Worm (Caenorhabditis elegans): ENCODE data around the gene tbh-1.
A peak's percentile ranks its signal among the peaks of the same experiment; 100 is the strongest.

The tbh-1 gene

DNA sequence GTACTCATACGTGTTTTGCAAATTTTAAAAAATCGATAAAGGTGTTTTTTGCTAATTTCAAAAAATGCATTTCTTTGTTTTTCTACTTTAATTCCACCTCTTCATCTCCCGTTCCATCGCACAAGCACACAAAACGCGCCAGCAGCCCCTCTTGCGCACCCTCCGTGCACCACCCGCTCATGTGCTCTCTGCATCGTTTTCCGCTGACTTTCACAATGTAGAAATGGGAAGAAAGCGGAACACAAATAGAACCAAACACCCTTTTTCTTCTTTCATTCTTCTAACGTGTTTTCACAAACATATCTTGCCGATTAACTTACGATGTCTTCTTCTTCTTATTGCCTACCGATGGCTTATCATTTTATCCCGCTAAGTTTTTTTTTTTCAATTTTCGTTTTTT is 11.9 kb downstream of the tbh-1 start (continued):
- peak; percentile 53; the same call in 1 of the 2 replicates for TF ChIP-seq pha-4 (GFP tag; IDR thresholded peaks at IDR 0.05)
- TF ChIP-seq pha-4 (tag; optimal IDR thresholded peaks at IDR 0.05), result no peak
- no peak for TF ChIP-seq fos-1 (tag; optimal IDR thresholded peaks at IDR 0.05)
- TF ChIP-seq F10B5.3 (tag; optimal IDR thresholded peaks at IDR 0.05), result no peak
- no peak for TF ChIP-seq madf-5 (GFP tag; IDR thresholded peaks at IDR 0.05)
- peak; percentile 62 for TF ChIP-seq nhr-11 (tag; optimal IDR thresholded peaks at IDR 0.05)
- TF ChIP-seq tag-97 (GFP tag; IDR thresholded peaks at IDR 0.05), result no peak
- TF ChIP-seq hlh-11 (tag; optimal IDR thresholded peaks at IDR 0.05), result peak; percentile 93
- TF ChIP-seq mdl-1 (tag; optimal IDR thresholded peaks at IDR 0.05), result peak; percentile 37 to 86
- TF ChIP-seq ctbp-1 (GFP tag; IDR thresholded peaks at IDR 0.05), result peak; percentile 80
- peak; percentile 84 for TF ChIP-seq zfp-3 (GFP tag; conservative IDR thresholded peaks at IDR 0.05)
- TF ChIP-seq ces-1 (GFP tag; optimal IDR thresholded peaks at IDR 0.05), result peak; percentile 12
- no peak for TF ChIP-seq lim-7 (GFP tag; IDR thresholded peaks at IDR 0.05)
- TF ChIP-seq lin-15B (tag; optimal IDR thresholded peaks at IDR 0.05), result no peak
- TF ChIP-seq unc-62 (GFP tag; optimal IDR thresholded peaks at IDR 0.05 in 1 of 2), result no peak
- no peak for TF ChIP-seq unc-62 (tag; optimal IDR thresholded peaks at IDR 0.05)
- TF ChIP-seq daf-8 (GFP tag; IDR thresholded peaks at IDR 0.05), result no peak
- peak; percentile 57; the same call in 1 of the 2 replicates for TF ChIP-seq lin-1 (GFP tag; IDR thresholded peaks at IDR 0.05)
- peak; percentile 1 for TF ChIP-seq ceh-28 (tag; optimal IDR thresholded peaks at IDR 0.05)
- TF ChIP-seq Y75B8A.6 (GFP tag; IDR thresholded peaks at IDR 0.05), result no peak
- TF ChIP-seq zip-2 (tag; optimal IDR thresholded peaks at IDR 0.05), result no peak
- peak; percentile 94 for TF ChIP-seq dve-1 (tag; optimal IDR thresholded peaks at IDR 0.05; ENCODE audit: insufficient read depth)
- 0 out of 2 replicates have a peak, but pooled peaks have one; percentile 32 for TF ChIP-seq ceh-44 (GFP tag; IDR thresholded peaks at IDR 0.05)
- no peak for TF ChIP-seq lin-29 (GFP tag; IDR thresholded peaks at IDR 0.05)
- no peak for TF ChIP-seq attf-4 (tag; optimal IDR thresholded peaks at IDR 0.05)
- TF ChIP-seq zip-11 (GFP tag; IDR thresholded peaks at IDR 0.05), result no peak
- no peak for TF ChIP-seq snpc-1.2 (GFP tag; IDR thresholded peaks at IDR 0.05)
- peak; percentile 73; the same call in 1 of the 2 replicates for TF ChIP-seq dmd-9 (GFP tag; IDR thresholded peaks at IDR 0.05)
- TF ChIP-seq nhr-48 (tag; optimal IDR thresholded peaks at IDR 0.05), result peak; percentile 65
- TF ChIP-seq arid-1 (GFP tag; conservative IDR thresholded peaks at IDR 0.05), result peak; percentile 75
- peak; percentile 81; the same call in 1 of the 2 replicates for TF ChIP-seq nhr-42 (GFP tag; IDR thresholded peaks at IDR 0.05)
- peak in 1 of 2 experiments; percentile 59 for TF ChIP-seq daf-16 (GFP tag; optimal IDR thresholded peaks at IDR 0.05)
- peak; percentile 35 for TF ChIP-seq daf-16 (tag; optimal IDR thresholded peaks at IDR 0.05)
- TF ChIP-seq cey-2 (tag; optimal IDR thresholded peaks at IDR 0.05; ENCODE audit: borderline replicate concordance, insufficient read depth), result no peak
- TF ChIP-seq tra-1 (GFP tag; IDR thresholded peaks at IDR 0.05), result no peak
- TF ChIP-seq ceh-62 (tag; optimal IDR thresholded peaks at IDR 0.05), result no peak
- no peak for TF ChIP-seq skn-1 (tag; optimal IDR thresholded peaks at IDR 0.05)
- TF ChIP-seq T26A8.4 (GFP tag; IDR thresholded peaks at IDR 0.05), result peak; percentile 81
- TF ChIP-seq nhr-102 (tag; optimal IDR thresholded peaks at IDR 0.05), result peak; percentile 61
- TF ChIP-seq ZK337.2 (GFP tag; IDR thresholded peaks at IDR 0.05), result no peak
- TF ChIP-seq Y5F2A.4 (GFP tag; optimal IDR thresholded peaks at IDR 0.05), result no peak
- TF ChIP-seq F26F4.8 (GFP tag; conservative IDR thresholded peaks at IDR 0.05), result no peak
- TF ChIP-seq nhr-28 (tag; optimal IDR thresholded peaks at IDR 0.05), result peak; percentile 76
- TF ChIP-seq ceh-32 (tag; optimal IDR thresholded peaks at IDR 0.05; ENCODE audit: poor library complexity), result no peak
- no peak for TF ChIP-seq ztf-11 (tag; optimal IDR thresholded peaks at IDR 0.05)
- peak; percentile 87 for TF ChIP-seq rbr-2 (tag; optimal IDR thresholded peaks at IDR 0.05)
- peak; percentile 69 to 84 for TF ChIP-seq lsy-2 (tag; optimal IDR thresholded peaks at IDR 0.05)
- TF ChIP-seq madf-9 (GFP tag; conservative IDR thresholded peaks at IDR 0.05), result peak; percentile 48; the same call in 1 of the 2 replicates
- TF ChIP-seq hif-1 (tag; optimal IDR thresholded peaks at IDR 0.05), result peak in 1 of 2 experiments; percentile 55
- TF ChIP-seq nhr-76 (tag; optimal IDR thresholded peaks at IDR 0.05), result no peak
- no peak for TF ChIP-seq daf-19 (GFP tag; conservative IDR thresholded peaks at IDR 0.05)
- TF ChIP-seq lin-13 (GFP tag; optimal IDR thresholded peaks at IDR 0.05), result peak; percentile 90

All from whole organism, L4 larva.